Worm (Caenorhabditis elegans) whole organism, L1 larva: ENCODE measurements around the gene del-8.
A peak's percentile ranks its signal among the peaks of the same experiment; 100 is the strongest.

Experiments
- C04F5.9 ChIP-seq: sonication (generic microtip); optimal IDR thresholded peaks from 2 replicates; lab custom pipeline; 2016; ENCODE audit warnings: missing genetic modification characterization, missing compliant biosample characterization
- alr-1 ChIP-seq: fragments of 200-800 bp; sonication (Bioruptor generic); optimal IDR thresholded peaks from 2 replicates; lab custom pipeline; 2018; ENCODE audit warnings: borderline replicate concordance, mild to moderate bottlenecking, missing genetic modification characterization, missing compliant biosample characterization
- blmp-1 ChIP-seq: fragments of 150-350 bp; optimal IDR thresholded peaks from 2 replicates; lab custom pipeline; 2014; ENCODE audit warnings: missing biosample characterization, missing genetic modification characterization
- ceh-8 ChIP-seq: fragments of 200-800 bp; sonication (Bioruptor generic); optimal IDR thresholded peaks from 2 replicates; lab custom pipeline; 2018; ENCODE audit warnings: mild to moderate bottlenecking, missing genetic modification characterization, moderate library complexity, missing compliant biosample characterization
- ceh-88 ChIP-seq: fragments of 200-800 bp; sonication (Bioruptor generic); IDR thresholded peaks from 2 replicates; pipeline ENCODE4 v1.3.6; 2022; ENCODE audit warnings: missing genetic modification characterization, missing compliant biosample characterization
- ceh-90 ChIP-seq: sonication (generic microtip); optimal IDR thresholded peaks from 2 replicates; lab custom pipeline; 2016; ENCODE audit warnings: missing genetic modification characterization, missing compliant biosample characterization
- dpl-1 ChIP-seq, 3 experiments: fragments of 150-350 bp in 2 of 3; sonication (generic microtip) in 1 of 3; optimal IDR thresholded peaks; 2 replicates each; lab custom pipeline; 2014 to 2017; ENCODE audit warnings: missing biosample characterization in 3 of 3, missing genetic modification characterization in 3 of 3, missing genetic modification reagents in 3 of 3
- dsc-1 ChIP-seq: sonication (generic microtip); optimal IDR thresholded peaks from 2 replicates; lab custom pipeline; 2016; ENCODE audit warnings: mild to moderate bottlenecking, missing genetic modification characterization, missing compliant biosample characterization
- egl-27 ChIP-seq, 2 experiments: fragments of 150-350 bp in 1 of 2; sonication (generic microtip); optimal IDR thresholded peaks; 3 replicates each; lab custom pipeline; 2017 to 2018; ENCODE audit warnings: missing biosample characterization in 2 of 2, missing genetic modification characterization in 2 of 2, missing genetic modification reagents in 2 of 2
- elt-3 ChIP-seq, 6 experiments: fragments of 150-350 bp in 1 of 6; sonication (generic microtip); optimal IDR thresholded peaks; 2 replicates each; lab custom pipeline; 2017 to 2018; ENCODE audit warnings: missing biosample characterization in 6 of 6, missing genetic modification characterization in 6 of 6, inconsistent platforms in 1 of 6
- ets-5 ChIP-seq: fragments of 200-800 bp; sonication (Bioruptor generic); IDR thresholded peaks from 2 replicates; pipeline ENCODE4 v1.3.6; 2022; ENCODE audit warnings: missing genetic modification characterization, missing compliant biosample characterization
- fkh-4 ChIP-seq: sonication (generic microtip); optimal IDR thresholded peaks from 2 replicates; lab custom pipeline; 2016; ENCODE audit warnings: missing compliant biosample characterization, missing genetic modification characterization, borderline replicate concordance
- grh-1 ChIP-seq: fragments of 200-800 bp; sonication (Bioruptor generic); IDR thresholded peaks from 2 replicates; pipeline ENCODE4 v1.3.6; 2022; ENCODE audit warnings: missing genetic modification reagents, missing genetic modification characterization, missing compliant biosample characterization
- hlh-17 ChIP-seq: fragments of 200-800 bp; sonication (Bioruptor generic); optimal IDR thresholded peaks from 2 replicates; lab custom pipeline; 2018; ENCODE audit warnings: missing genetic modification characterization, mild to moderate bottlenecking, missing compliant biosample characterization, moderate library complexity, borderline replicate concordance
- hlh-4 ChIP-seq: sonication (generic microtip); optimal IDR thresholded peaks from 2 replicates; lab custom pipeline; 2016; ENCODE audit warnings: mild to moderate bottlenecking, missing genetic modification characterization, missing compliant biosample characterization
- irx-1 ChIP-seq: sonication (generic microtip); optimal IDR thresholded peaks from 2 replicates; lab custom pipeline; 2016; ENCODE audit warnings: missing genetic modification characterization, missing compliant biosample characterization
- isw-1 ChIP-seq: fragments of 200-800 bp; sonication (Bioruptor generic); IDR thresholded peaks from 2 replicates; pipeline ENCODE4 v1.3.6; 2022; ENCODE audit warnings: missing genetic modification characterization, missing compliant biosample characterization
- lin-14 ChIP-seq: fragments of 200-800 bp; sonication (Bioruptor generic); optimal IDR thresholded peaks from 2 replicates; lab custom pipeline; 2018; ENCODE audit warnings: mild to moderate bottlenecking, missing genetic modification characterization, moderate library complexity, missing compliant biosample characterization
- lin-35 ChIP-seq, 2 experiments: fragments of 150-350 bp; optimal IDR thresholded peaks; 2 replicates each; lab custom pipeline; 2014; ENCODE audit warnings: missing biosample characterization in 2 of 2, missing genetic modification characterization in 2 of 2, missing genetic modification reagents in 2 of 2
- lin-39 ChIP-seq: fragments of 150-350 bp; optimal IDR thresholded peaks from 2 replicates; lab custom pipeline; 2014; ENCODE audit warnings: missing biosample characterization, missing genetic modification reagents, missing genetic modification characterization
- lir-3 ChIP-seq: sonication (generic microtip); optimal IDR thresholded peaks from 2 replicates; lab custom pipeline; 2016; ENCODE audit warnings: mild to moderate bottlenecking, missing genetic modification characterization, moderate library complexity, missing compliant biosample characterization; ENCODE audit not compliant: poor library complexity
- lsy-2 ChIP-seq, 2 experiments: fragments of 150-350 bp; optimal IDR thresholded peaks; 2 replicates each; lab custom pipeline; 2014; ENCODE audit warnings: missing biosample characterization in 2 of 2, missing genetic modification characterization in 2 of 2
- mdl-1 ChIP-seq, 2 experiments: fragments of 150-350 bp; optimal IDR thresholded peaks; 2 replicates each; lab custom pipeline; 2014 to 2017; ENCODE audit warnings: missing biosample characterization in 2 of 2, missing genetic modification characterization in 2 of 2, inconsistent platforms in 1 of 2
- mef-2 ChIP-seq: fragments of 150-350 bp; optimal IDR thresholded peaks from 2 replicates; lab custom pipeline; 2014; ENCODE audit warnings: missing biosample characterization, missing genetic modification characterization
- mep-1 ChIP-seq: fragments of 150-350 bp; optimal IDR thresholded peaks from 2 replicates; lab custom pipeline; 2014; ENCODE audit warnings: missing biosample characterization, missing genetic modification characterization
- nhr-11 ChIP-seq: fragments of 150-350 bp; optimal IDR thresholded peaks from 2 replicates; lab custom pipeline; 2014; ENCODE audit warnings: missing biosample characterization, missing genetic modification characterization
- nhr-19 ChIP-seq: fragments of 200-800 bp; sonication (Bioruptor generic); conservative IDR thresholded peaks from 2 replicates; pipeline ENCODE4 v1.3.6; 2022; ENCODE audit warnings: missing genetic modification characterization, missing compliant biosample characterization
- nhr-20 ChIP-seq: sonication (generic microtip); optimal IDR thresholded peaks from 2 replicates; lab custom pipeline; 2016; ENCODE audit warnings: mild to moderate bottlenecking, missing genetic modification characterization, missing compliant biosample characterization
- nhr-237 ChIP-seq: fragments of 150-350 bp; optimal IDR thresholded peaks from 2 replicates; lab custom pipeline; 2014; ENCODE audit warnings: missing biosample characterization, missing genetic modification characterization
- nhr-28 ChIP-seq: fragments of 150-350 bp; optimal IDR thresholded peaks from 2 replicates; lab custom pipeline; 2014; ENCODE audit warnings: missing biosample characterization, missing genetic modification characterization
- nhr-47 ChIP-seq: sonication (generic microtip); optimal IDR thresholded peaks from 2 replicates; lab custom pipeline; 2016; ENCODE audit warnings: mild to moderate bottlenecking, missing genetic modification characterization, moderate library complexity, missing compliant biosample characterization
- nhr-71 ChIP-seq: sonication (generic microtip); optimal IDR thresholded peaks from 2 replicates; lab custom pipeline; 2016; ENCODE audit warnings: mild to moderate bottlenecking, missing genetic modification characterization, moderate library complexity, missing compliant biosample characterization
- nhr-85 ChIP-seq: sonication (generic microtip); peaks from one replicate; lab custom pipeline; 2016; ENCODE audit warnings: missing genetic modification characterization, inconsistent platforms, missing compliant biosample characterization
- nhr-90 ChIP-seq: sonication (generic microtip); optimal IDR thresholded peaks from 2 replicates; lab custom pipeline; 2016; ENCODE audit warnings: mild to moderate bottlenecking, missing genetic modification characterization, missing compliant biosample characterization; ENCODE audit not compliant: poor library complexity
- pax-3 ChIP-seq: fragments of 200-800 bp; sonication (Bioruptor generic); optimal IDR thresholded peaks from 2 replicates; lab custom pipeline; 2018; ENCODE audit warnings: mild to moderate bottlenecking, missing genetic modification characterization, moderate library complexity, missing compliant biosample characterization
- rnt-1 ChIP-seq: sonication (generic microtip); optimal IDR thresholded peaks from 2 replicates; lab custom pipeline; 2016; ENCODE audit warnings: mild to moderate bottlenecking, missing genetic modification characterization, moderate library complexity, missing compliant biosample characterization
- skn-1 ChIP-seq: fragments of 150-350 bp; optimal IDR thresholded peaks from 2 replicates; lab custom pipeline; 2014; ENCODE audit warnings: missing biosample characterization, missing genetic modification characterization
- snu-23 ChIP-seq: sonication (generic microtip); optimal IDR thresholded peaks from 2 replicates; lab custom pipeline; 2016; ENCODE audit warnings: missing genetic modification characterization, missing compliant biosample characterization
- tbx-2 ChIP-seq: sonication (generic microtip); optimal IDR thresholded peaks from 2 replicates; lab custom pipeline; 2016; ENCODE audit warnings: missing genetic modification characterization, missing compliant biosample characterization
- tlp-1 ChIP-seq: fragments of 150-350 bp; optimal IDR thresholded peaks from 2 replicates; lab custom pipeline; 2014; ENCODE audit warnings: missing biosample characterization, missing genetic modification characterization
- unc-98 ChIP-seq: fragments of 200-800 bp; sonication (Bioruptor generic); IDR thresholded peaks from 2 replicates; pipeline ENCODE4 v1.3.6; 2022; ENCODE audit warnings: missing genetic modification characterization, missing compliant biosample characterization
- vab-15 ChIP-seq: sonication (generic microtip); optimal IDR thresholded peaks from 2 replicates; lab custom pipeline; 2017; ENCODE audit warnings: missing genotype, mild to moderate bottlenecking, missing genetic modification characterization, missing compliant biosample characterization
- xbp-1 ChIP-seq: sonication (generic microtip); optimal IDR thresholded peaks from 2 replicates; lab custom pipeline; 2016; ENCODE audit warnings: missing genetic modification characterization, missing compliant biosample characterization

del-8 gene

DNA sequence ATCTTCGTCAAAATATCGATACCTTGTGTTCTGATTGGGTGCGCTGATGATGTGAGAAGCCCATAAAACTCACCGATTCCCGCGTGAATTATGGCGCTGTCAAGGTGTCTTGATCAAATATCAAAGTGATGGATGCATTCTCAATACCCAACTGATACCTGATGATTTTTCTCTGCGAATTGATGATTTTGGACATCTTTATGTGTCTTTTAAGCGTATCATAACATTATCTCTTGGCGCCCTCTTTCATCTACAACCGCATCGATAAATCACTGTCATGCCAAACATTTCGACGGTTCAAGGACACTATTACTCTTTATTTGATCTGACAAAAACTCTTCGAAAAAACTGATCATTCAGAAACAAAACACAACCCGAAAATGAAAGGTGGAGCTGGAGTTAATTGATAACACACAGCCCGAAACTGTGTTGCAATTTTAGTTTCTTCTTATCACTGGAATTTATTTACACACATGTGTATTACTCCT, 41.9 kb upstream of the del-8 start:
- TF ChIP-seq ets-5 (GFP tag; lab: Robert Waterston, UW) (no peak), elt-3 (tag; optimal IDR thresholded peaks at IDR 0.05; lab: Kevin White, UChicago) (peak in 5 of 6 experiments; percentile 64 to 96 (median 80)), tbx-2 (tag; lab: Kevin White, UChicago) (peak; percentile 34), ceh-88 (GFP tag; lab: Robert Waterston, UW) (no peak), grh-1 (peak; percentile 42; the same call in 1 of the 2 replicates), nhr-85 (peak; percentile 97), hlh-4 (tag; lab: Kevin White, UChicago) (no peak), fkh-4 (no peak), vab-15 (tag; lab: Kevin White, UChicago) (peak; percentile 41), blmp-1 (peak; percentile 88), nhr-20 (tag; lab: Kevin White, UChicago) (peak; percentile 69), hlh-17 (GFP tag; lab: Kevin White, UChicago) (no peak), nhr-11 (tag; lab: Kevin White, UChicago) (no peak), alr-1 (tag; lab: Kevin White, UChicago) (no peak), ceh-90 (tag; lab: Kevin White, UChicago) (no peak), tlp-1 (tag; lab: Kevin White, UChicago) (no peak), lin-14 (peak; percentile 73), mef-2 (no peak), skn-1 (tag; lab: Kevin White, UChicago) (no peak), nhr-28 (tag; lab: Kevin White, UChicago) (no peak), nhr-237 (tag; lab: Kevin White, UChicago) (no peak), lsy-2 (tag; optimal IDR thresholded peaks at IDR 0.05; lab: Kevin White, UChicago) (peak in 1 of 2 experiments; percentile 48), snu-23 (GFP tag; lab: Kevin White, UChicago) (peak; percentile 41), xbp-1 (no peak), pax-3 (tag; lab: Kevin White, UChicago) (no peak), dsc-1 (no peak), isw-1 (GFP tag; lab: Robert Waterston, UW) (no peak), lin-39 (no peak), mdl-1 (tag; optimal IDR thresholded peaks at IDR 0.05; lab: Kevin White, UChicago) (peak in 1 of 2 experiments; percentile 62), egl-27 (tag; optimal IDR thresholded peaks at IDR 0.05; lab: Kevin White, UChicago) (peak in 1 of 2 experiments; percentile 3), dpl-1 (GFP tag; optimal IDR thresholded peaks at IDR 0.05; lab: Kevin White, UChicago) (peak in 1 of 3 experiments; percentile 24), C04F5.9 (tag; lab: Kevin White, UChicago) (no peak), lin-35 (GFP tag; optimal IDR thresholded peaks at IDR 0.05; lab: Kevin White, UChicago) (peak in 1 of 2 experiments; percentile 63), nhr-90 (tag; lab: Kevin White, UChicago) (peak; percentile 57), nhr-71 (peak; percentile 76), irx-1 (tag; lab: Kevin White, UChicago) (peak; percentile 49), lir-3 (no peak), nhr-19 (GFP tag; lab: Robert Waterston, UW) (peak; percentile 36), nhr-47 (tag; lab: Kevin White, UChicago) (peak; percentile 16), unc-98 (no peak), ceh-8 (GFP tag; lab: Kevin White, UChicago) (no peak), rnt-1 (peak; percentile 32), mep-1 (tag; lab: Kevin White, UChicago) (no peak)
- TF ChIP-seq, all 84 proteins: peak for 20
